Fruit fly (Drosophila melanogaster): ENCODE measurements around the gene Cpr65Az.

Cpr65Az gene

DNA sequence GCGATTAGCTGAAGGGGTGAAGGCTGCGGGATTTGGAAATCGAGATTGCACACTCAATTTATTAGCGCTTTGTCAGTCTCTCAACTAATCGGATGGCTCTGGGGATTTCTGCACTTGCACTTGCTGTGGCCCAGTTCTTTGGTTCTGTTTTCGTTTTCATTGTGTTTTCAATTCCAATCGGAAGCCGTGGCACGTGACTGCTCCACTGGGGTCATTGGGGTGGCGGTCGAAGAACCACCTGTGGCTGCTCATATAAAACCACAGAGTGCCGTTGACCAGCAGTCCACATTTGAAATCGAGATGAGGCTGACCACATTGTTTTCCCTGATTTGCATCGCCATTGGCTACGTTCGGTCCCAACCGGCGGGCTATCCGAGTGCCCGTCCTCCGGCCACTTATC lies at the start of gene Cpr65Az:
Gene Cpr65Az (plus strand): TSS at position 301 of the 400 bp plus-strand sequence.
- TF ChIP-seq CG17806 (tag; optimal IDR thresholded peaks at IDR 0.05), result no peak
- no peak for TF ChIP-seq fd96Ca (GFP tag; IDR thresholded peaks at IDR 0.05)
- TF ChIP-seq Ets98B (GFP tag; IDR thresholded peaks at IDR 0.05), result no peak
- no peak for TF ChIP-seq Pif1B (GFP tag; optimal IDR thresholded peaks at IDR 0.05)
- no peak for TF ChIP-seq rn (GFP tag; IDR thresholded peaks at IDR 0.05)
- no peak for TF ChIP-seq CG4496 (GFP tag; IDR thresholded peaks at IDR 0.05)
- no peak for TF ChIP-seq CG32121 (GFP tag; IDR thresholded peaks at IDR 0.05)
- TF ChIP-seq CG15710 (tag; optimal IDR thresholded peaks at IDR 0.05), result no peak
- TF ChIP-seq CG13204 (GFP tag; optimal IDR thresholded peaks at IDR 0.05), result no peak
- no peak for TF ChIP-seq CG12605 (GFP tag; IDR thresholded peaks at IDR 0.05)
- no peak for TF ChIP-seq EcR (GFP tag; optimal IDR thresholded peaks at IDR 0.05)
- TF ChIP-seq CG8301 (tag; optimal IDR thresholded peaks at IDR 0.05), result no peak
- TF ChIP-seq CG8159 (tag; optimal IDR thresholded peaks at IDR 0.05), result no peak
- TF ChIP-seq CG10348 (GFP tag; IDR thresholded peaks at IDR 0.05), result no peak
- TF ChIP-seq CG14655 (GFP tag; optimal IDR thresholded peaks at IDR 0.05), result no peak
- TF ChIP-seq gl (tag; optimal IDR thresholded peaks at IDR 0.05), result no peak
- TF ChIP-seq Snoo (tag; optimal IDR thresholded peaks at IDR 0.05), result no peak
- TF ChIP-seq CG34367 (tag; optimal IDR thresholded peaks at IDR 0.05), result no peak
- TF ChIP-seq Pif1A (GFP tag; optimal IDR thresholded peaks at IDR 0.05), result no peak

DNA sequence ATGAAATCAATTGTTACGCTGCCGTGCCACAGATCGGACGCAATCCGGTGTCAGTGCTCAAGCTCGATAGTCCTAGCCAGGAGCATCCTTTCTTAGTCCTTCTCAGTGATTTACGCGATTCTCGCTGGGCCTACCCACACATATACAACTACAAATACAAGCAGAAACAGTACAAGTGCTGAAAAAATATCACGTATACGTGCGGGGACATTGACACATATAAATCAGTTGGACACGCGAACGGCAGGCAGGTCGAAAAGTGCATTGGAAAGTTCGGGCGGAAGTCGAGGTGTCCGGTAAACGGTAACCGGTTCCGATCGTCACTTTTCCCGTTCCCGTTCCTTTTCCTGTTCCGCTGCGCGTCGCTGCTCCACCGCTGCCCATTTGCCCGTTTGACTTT lies 49.2 kb upstream of the Cpr65Az start:
- TF ChIP-seq CG8159 (tag; optimal IDR thresholded peaks at IDR 0.05) (no peak), CG14655 (GFP tag; optimal IDR thresholded peaks at IDR 0.05) (no peak), Pif1A (GFP tag; optimal IDR thresholded peaks at IDR 0.05) (no peak), CG4496 (GFP tag; IDR thresholded peaks at IDR 0.05) (no peak), CG12605 (GFP tag; IDR thresholded peaks at IDR 0.05) (no peak), Snoo (tag; optimal IDR thresholded peaks at IDR 0.05) (no peak), CG17806 (tag; optimal IDR thresholded peaks at IDR 0.05) (no peak), CG15710 (tag; optimal IDR thresholded peaks at IDR 0.05) (no peak), fd96Ca (GFP tag; IDR thresholded peaks at IDR 0.05) (no peak), CG34367 (tag; optimal IDR thresholded peaks at IDR 0.05) (no peak), CG9948 (tag; optimal IDR thresholded peaks at IDR 0.05) (no peak), CG10348 (GFP tag; IDR thresholded peaks at IDR 0.05) (no peak), CG13204 (GFP tag; optimal IDR thresholded peaks at IDR 0.05) (no peak), CG32121 (GFP tag; IDR thresholded peaks at IDR 0.05) (no peak), gl (tag; optimal IDR thresholded peaks at IDR 0.05) (no peak)

DNA sequence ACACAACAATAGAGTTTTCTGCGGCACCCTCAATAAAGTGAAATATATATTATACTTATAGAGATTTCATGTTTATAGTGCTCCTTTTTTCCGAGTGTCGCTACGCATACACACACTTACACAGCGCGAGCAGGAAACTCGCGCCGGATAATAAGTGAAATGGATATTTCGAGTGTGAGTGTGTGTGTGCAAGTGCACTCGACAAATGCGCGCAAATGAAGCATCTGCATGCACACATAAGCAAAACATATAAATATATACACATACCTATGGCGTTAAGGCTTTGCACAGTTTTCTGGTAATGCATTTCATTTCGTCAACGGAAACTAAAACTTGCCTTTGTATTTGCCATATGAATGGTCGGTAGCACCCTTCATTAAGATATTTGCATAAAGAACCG lies 45.1 kb upstream of the Cpr65Az start:
- no peak for TF ChIP-seq CG12605 (GFP tag; IDR thresholded peaks at IDR 0.05)
- no peak for TF ChIP-seq CG17806 (tag; optimal IDR thresholded peaks at IDR 0.05)
- TF ChIP-seq CG4496 (GFP tag; IDR thresholded peaks at IDR 0.05), result no peak
- no peak for TF ChIP-seq CG10348 (GFP tag; IDR thresholded peaks at IDR 0.05)
- TF ChIP-seq CG32121 (GFP tag; IDR thresholded peaks at IDR 0.05), result no peak
- no peak for TF ChIP-seq EcR (GFP tag; optimal IDR thresholded peaks at IDR 0.05)
- TF ChIP-seq D1 (tag; optimal IDR thresholded peaks at IDR 0.05), result no peak
- TF ChIP-seq CG14655 (GFP tag; optimal IDR thresholded peaks at IDR 0.05), result no peak
- TF ChIP-seq Pif1B (GFP tag; optimal IDR thresholded peaks at IDR 0.05), result no peak
- no peak for TF ChIP-seq rn (GFP tag; IDR thresholded peaks at IDR 0.05)
- no peak for TF ChIP-seq Ets98B (GFP tag; IDR thresholded peaks at IDR 0.05)
- TF ChIP-seq CG9948 (tag; optimal IDR thresholded peaks at IDR 0.05), result no peak
- no peak for TF ChIP-seq CG8159 (tag; optimal IDR thresholded peaks at IDR 0.05)
- no peak for TF ChIP-seq fd96Ca (GFP tag; IDR thresholded peaks at IDR 0.05)
- no peak for TF ChIP-seq CG15710 (tag; optimal IDR thresholded peaks at IDR 0.05)
- no peak for TF ChIP-seq CG13204 (GFP tag; optimal IDR thresholded peaks at IDR 0.05)
- TF ChIP-seq CG8301 (tag; optimal IDR thresholded peaks at IDR 0.05), result no peak
- no peak for TF ChIP-seq CG34367 (tag; optimal IDR thresholded peaks at IDR 0.05)

DNA sequence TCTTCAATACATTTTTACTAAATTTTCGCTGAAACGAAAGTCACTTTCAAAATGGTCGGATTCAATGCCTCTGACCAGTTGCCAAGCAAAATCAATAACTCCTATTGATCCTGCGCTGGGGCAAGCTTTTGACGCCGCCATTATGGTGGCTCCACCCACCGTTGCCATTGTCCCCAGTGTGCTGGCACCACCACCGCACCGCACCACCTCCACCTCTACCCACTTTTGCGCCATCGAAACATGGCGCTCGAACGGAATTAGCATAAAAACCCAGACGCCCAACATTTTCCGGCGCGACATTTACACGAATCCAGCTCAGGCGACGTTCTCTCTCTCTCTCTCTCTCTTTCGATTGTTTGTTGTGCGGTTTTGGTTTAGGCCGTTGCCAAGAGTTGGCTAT lies 43.7 kb upstream of the Cpr65Az start:
- no peak for TF ChIP-seq gl (tag; optimal IDR thresholded peaks at IDR 0.05)
- no peak for TF ChIP-seq Pif1B (GFP tag; optimal IDR thresholded peaks at IDR 0.05)
- TF ChIP-seq CG8159 (tag; optimal IDR thresholded peaks at IDR 0.05), result no peak
- TF ChIP-seq CG14655 (GFP tag; optimal IDR thresholded peaks at IDR 0.05), result no peak
- no peak for TF ChIP-seq CG32121 (GFP tag; IDR thresholded peaks at IDR 0.05)
- TF ChIP-seq CG10348 (GFP tag; IDR thresholded peaks at IDR 0.05), result no peak
- no peak for TF ChIP-seq CG12605 (GFP tag; IDR thresholded peaks at IDR 0.05)
- no peak for TF ChIP-seq CG34367 (tag; optimal IDR thresholded peaks at IDR 0.05)
- no peak for TF ChIP-seq Pif1A (GFP tag; optimal IDR thresholded peaks at IDR 0.05)
- TF ChIP-seq CG4496 (GFP tag; IDR thresholded peaks at IDR 0.05), result no peak
- TF ChIP-seq fd96Ca (GFP tag; IDR thresholded peaks at IDR 0.05), result no peak
- no peak for TF ChIP-seq CG17806 (tag; optimal IDR thresholded peaks at IDR 0.05)
- no peak for TF ChIP-seq CG15710 (tag; optimal IDR thresholded peaks at IDR 0.05)
- TF ChIP-seq EcR (GFP tag; optimal IDR thresholded peaks at IDR 0.05), result no peak
- no peak for TF ChIP-seq CG9948 (tag; optimal IDR thresholded peaks at IDR 0.05)

DNA sequence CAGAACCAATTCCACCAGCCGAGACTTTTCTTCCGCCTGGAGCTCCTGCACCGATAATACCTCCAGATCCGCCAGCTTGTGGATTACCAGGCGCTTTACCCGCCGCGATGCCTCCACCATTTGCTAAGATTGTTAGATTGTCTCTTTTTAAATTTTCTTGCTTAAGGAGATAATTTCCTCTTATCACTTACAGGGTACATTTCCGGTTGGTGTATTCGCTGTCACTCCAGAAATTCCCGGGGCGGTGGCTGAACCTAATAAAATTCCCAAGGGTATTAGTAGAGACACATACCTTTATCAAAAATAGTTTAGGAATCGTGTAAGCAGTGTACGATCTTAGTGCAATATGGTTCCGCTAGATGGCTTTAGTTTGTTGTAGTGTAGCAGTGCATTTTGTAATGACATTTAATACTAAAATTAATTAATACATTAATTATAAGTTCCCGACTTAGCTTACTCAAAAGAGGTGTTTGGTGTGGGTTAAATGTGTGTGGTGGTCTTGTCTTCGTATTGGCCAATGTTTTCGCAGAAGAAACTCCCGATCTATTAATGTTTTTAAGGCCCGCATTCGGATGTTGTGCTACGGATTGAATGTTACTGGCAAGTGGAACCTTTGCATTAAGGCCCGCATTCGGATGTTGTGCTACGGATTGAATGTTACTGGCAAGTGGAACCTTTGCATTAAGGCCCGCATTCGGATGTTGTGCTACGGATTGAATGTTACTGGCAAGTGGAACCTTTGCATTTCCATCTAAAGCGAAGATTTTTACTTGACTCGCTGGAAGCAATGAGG lies 35.8 kb upstream of the Cpr65Az start:
- TF ChIP-seq Pif1A (GFP tag; optimal IDR thresholded peaks at IDR 0.05), result peak; percentile 15
- no peak for TF ChIP-seq EcR (GFP tag; optimal IDR thresholded peaks at IDR 0.05)
- peak; percentile 25; the same call in 1 of the 2 replicates for TF ChIP-seq rn (GFP tag; IDR thresholded peaks at IDR 0.05)

DNA sequence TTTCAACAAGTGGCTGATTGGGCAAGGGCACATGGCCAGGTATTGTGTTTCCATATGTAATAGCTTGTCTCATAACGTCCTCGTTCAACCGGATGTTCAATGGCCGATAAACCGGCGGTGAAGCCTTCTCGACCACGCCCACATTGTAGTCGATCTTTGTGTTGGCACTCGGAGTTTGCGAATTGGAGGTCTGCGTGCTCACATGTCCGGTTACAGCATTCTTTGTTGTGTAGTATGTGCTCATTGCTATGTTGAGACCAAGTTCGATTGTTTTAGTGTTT lies 35.3 kb upstream of the Cpr65Az start:
- TF ChIP-seq CG14655 (GFP tag; optimal IDR thresholded peaks at IDR 0.05) (no peak), CG10348 (GFP tag; IDR thresholded peaks at IDR 0.05) (no peak), Ets98B (GFP tag; IDR thresholded peaks at IDR 0.05) (no peak), CG17806 (tag; optimal IDR thresholded peaks at IDR 0.05) (no peak), rn (GFP tag; IDR thresholded peaks at IDR 0.05) (no peak), Pif1A (GFP tag; optimal IDR thresholded peaks at IDR 0.05) (no peak), CG4496 (GFP tag; IDR thresholded peaks at IDR 0.05) (no peak), D1 (tag; optimal IDR thresholded peaks at IDR 0.05) (no peak), CG15710 (tag; optimal IDR thresholded peaks at IDR 0.05) (no peak), CG8301 (tag; optimal IDR thresholded peaks at IDR 0.05) (no peak), CG8159 (tag; optimal IDR thresholded peaks at IDR 0.05) (no peak)

Measured in whole organism, pupa.